Worm (Caenorhabditis elegans): ENCODE measurements around the gene Y69H2.7.

Y69H2.7 gene

ce11 chrV:18706063-18706620 is 16.4 kb downstream of the Y69H2.7 start, which contains the start of gene Y17D7C.1:
Y17D7C.1 (plus strand) TSS chrV:18706570.
- TF ChIP-seq lin-1 (GFP tag; IDR thresholded peaks at IDR 0.05) (no peak), aly-2 (tag; optimal IDR thresholded peaks at IDR 0.05) (no peak), lin-15B (tag; optimal IDR thresholded peaks at IDR 0.05) (no peak), aha-1 (tag) (peak; percentile 94), fos-1 (tag; optimal IDR thresholded peaks at IDR 0.05) (no peak), dmd-8 (GFP tag; IDR thresholded peaks at IDR 0.05) (peak; percentile 3; the same call in 1 of the 2 replicates), ceh-44 (GFP tag; IDR thresholded peaks at IDR 0.05) (no peak), unc-62 (GFP tag; optimal IDR thresholded peaks at IDR 0.05 in 1 of 2) (peak in 1 of 2 experiments; percentile 4), unc-62 (tag; optimal IDR thresholded peaks at IDR 0.05) (no peak), Y75B8A.6 (GFP tag; IDR thresholded peaks at IDR 0.05) (no peak)

ce11 chrV:18708015-18708414 is 18.2 kb downstream of the Y69H2.7 start:
- no peak for TF ChIP-seq spr-1 (tag; optimal IDR thresholded peaks at IDR 0.05)
- no peak for TF ChIP-seq lir-3 (tag; optimal IDR thresholded peaks at IDR 0.05)
- TF ChIP-seq zfp-2 (tag; optimal IDR thresholded peaks at IDR 0.05): no peak
- TF ChIP-seq F44E2.7 (GFP tag; IDR thresholded peaks at IDR 0.05): 0 out of 2 replicates have a peak, but pooled peaks have one; percentile 4
- TF ChIP-seq madf-5 (GFP tag; IDR thresholded peaks at IDR 0.05): 0 out of 4 replicates have a peak, but pooled peaks of 1 of the 2 experiments have one; percentile 19
- TF ChIP-seq aha-1 (tag): peak; percentile 83
- TF ChIP-seq ZK546.5 (tag; optimal IDR thresholded peaks at IDR 0.05): no peak
- TF ChIP-seq hlh-11 (tag; optimal IDR thresholded peaks at IDR 0.05): no peak
- TF ChIP-seq F26F4.8 (GFP tag; conservative IDR thresholded peaks at IDR 0.05): 0 out of 2 replicates have a peak, but pooled peaks have one; percentile 49
- no peak for TF ChIP-seq sdz-12 (GFP tag; optimal IDR thresholded peaks at IDR 0.05)

ce11 chrV:18709203-18709860 is 19.5 kb downstream of the Y69H2.7 start, which contains the start of gene Y17D7C.6:
Y17D7C.6 (plus strand) TSS chrV:18709810.
- TF ChIP-seq aly-2 (tag; optimal IDR thresholded peaks at IDR 0.05) (no peak), ctbp-1 (GFP tag; IDR thresholded peaks at IDR 0.05) (no peak), hmg-1.1 (GFP tag; IDR thresholded peaks at IDR 0.05) (no peak), F44E2.7 (GFP tag; IDR thresholded peaks at IDR 0.05) (no peak), ceh-20 (GFP tag; IDR thresholded peaks at IDR 0.05) (no peak), lin-13 (GFP tag; optimal IDR thresholded peaks at IDR 0.05) (no peak), snpc-1.2 (GFP tag; IDR thresholded peaks at IDR 0.05) (no peak), attf-4 (tag; optimal IDR thresholded peaks at IDR 0.05) (no peak), nhr-25 (tag; optimal IDR thresholded peaks at IDR 0.05; ENCODE audit: borderline replicate concordance, insufficient read depth) (no peak), lsy-2 (tag; optimal IDR thresholded peaks at IDR 0.05) (no peak), madf-5 (GFP tag; IDR thresholded peaks at IDR 0.05) (0 out of 4 replicates have a peak, but pooled peaks of 1 of the 2 experiments have one; percentile 75), ceh-44 (GFP tag; IDR thresholded peaks at IDR 0.05) (no peak), D1046.2 (GFP tag; IDR thresholded peaks at IDR 0.05) (no peak), ZK337.2 (GFP tag; IDR thresholded peaks at IDR 0.05) (no peak), zfp-2 (tag; optimal IDR thresholded peaks at IDR 0.05) (no peak), saeg-2 (GFP tag; IDR thresholded peaks at IDR 0.05) (0 out of 2 replicates have a peak, but pooled peaks have one; percentile 30), F49E8.2 (tag; optimal IDR thresholded peaks at IDR 0.05; ENCODE audit: borderline replicate concordance) (no peak), jun-1 (tag; optimal IDR thresholded peaks at IDR 0.05) (no peak)

- no peak for TF ChIP-seq nhr-25 (tag; optimal IDR thresholded peaks at IDR 0.05; ENCODE audit: borderline replicate concordance, insufficient read depth)
- TF ChIP-seq ztf-11 (tag; optimal IDR thresholded peaks at IDR 0.05): no peak
- TF ChIP-seq nhr-237 (tag; optimal IDR thresholded peaks at IDR 0.05): no peak
- no peak for TF ChIP-seq nhr-41 (GFP tag; IDR thresholded peaks at IDR 0.05)
- TF ChIP-seq ctbp-1 (GFP tag; IDR thresholded peaks at IDR 0.05): no peak
- TF ChIP-seq duxl-1 (tag; optimal IDR thresholded peaks at IDR 0.05; ENCODE audit: poor library complexity): peak; percentile 77
- 0 out of 2 replicates have a peak, but pooled peaks have one; percentile 12 for TF ChIP-seq lin-29 (GFP tag; IDR thresholded peaks at IDR 0.05)
- no peak for TF ChIP-seq sdz-12 (GFP tag; optimal IDR thresholded peaks at IDR 0.05)
- TF ChIP-seq snpc-1.2 (GFP tag; IDR thresholded peaks at IDR 0.05): no peak
- TF ChIP-seq D1046.2 (GFP tag; IDR thresholded peaks at IDR 0.05): peak; percentile 54; the same call in 1 of the 2 replicates
- peak in 1 of 2 experiments; percentile 13 for TF ChIP-seq daf-16 (GFP tag; optimal IDR thresholded peaks at IDR 0.05)
- peak; percentile 11 for TF ChIP-seq daf-16 (tag; optimal IDR thresholded peaks at IDR 0.05)
- TF ChIP-seq nhr-11 (tag; optimal IDR thresholded peaks at IDR 0.05): no peak
- no peak for TF ChIP-seq dmd-8 (GFP tag; IDR thresholded peaks at IDR 0.05)
- TF ChIP-seq madf-9 (GFP tag; conservative IDR thresholded peaks at IDR 0.05): no peak
- TF ChIP-seq F37D6.2 (tag; optimal IDR thresholded peaks at IDR 0.05): peak; percentile 40
- peak in 1 of 2 experiments; percentile 20 for TF ChIP-seq unc-62 (GFP tag; optimal IDR thresholded peaks at IDR 0.05 in 1 of 2)
- no peak for TF ChIP-seq unc-62 (tag; optimal IDR thresholded peaks at IDR 0.05)
- no peak for TF ChIP-seq Y48G9A.11 (GFP tag; IDR thresholded peaks at IDR 0.05)
These were observed 20.3 kb downstream of the Y69H2.7 start for ce11 chrV:18710045-18710490.
